Fruit fly (Drosophila melanogaster) whole organism, embryonic: ENCODE results near the gene GstD8.

ENCODE experiments used
- Asciz ChIP-seq: fragments of 200-800 bp; sonication (Bioruptor generic); optimal IDR thresholded peaks from 2 replicates; lab custom pipeline; 2017; ENCODE audit warnings: missing biosample characterization, mild to moderate bottlenecking, missing genetic modification characterization, missing genetic modification reagents
- Bgb ChIP-seq: fragments of 200-800 bp; sonication (Bioruptor generic); IDR thresholded peaks from 2 replicates; pipeline ENCODE4 v1.3.6; 2022; ENCODE audit warnings: missing biosample characterization, missing genetic modification characterization; ENCODE audit not compliant: partially characterized antibody
- C15 ChIP-seq: fragments of 200-800 bp; sonication (Bioruptor generic); IDR thresholded peaks from 3 replicates; pipeline ENCODE4 v1.3.6; 2022; ENCODE audit warnings: missing biosample characterization, missing genetic modification characterization
- CG1024 ChIP-seq: fragments of 200-800 bp; sonication (Bioruptor generic); IDR thresholded peaks from 2 replicates; pipeline ENCODE4 v1.3.6; 2022; ENCODE audit warnings: missing biosample characterization, missing genetic modification characterization
- CG11093 ChIP-seq: fragments of 200-800 bp; sonication (Bioruptor generic); IDR thresholded peaks from 3 replicates; pipeline ENCODE4 v1.3.6; 2022; ENCODE audit warnings: missing biosample characterization, missing genetic modification characterization
- CG11723 ChIP-seq: fragments of 200-800 bp; sonication (Bioruptor generic); optimal IDR thresholded peaks from 2 replicates; lab custom pipeline; 2017; ENCODE audit warnings: missing biosample characterization, mild to moderate bottlenecking, missing genetic modification characterization
- CG12219 ChIP-seq: fragments of 200-800 bp; sonication (Bioruptor generic); optimal IDR thresholded peaks from 3 replicates; lab custom pipeline; 2018; ENCODE audit warnings: missing biosample characterization, mild to moderate bottlenecking, missing genetic modification characterization
- CG12659 ChIP-seq: fragments of 200-800 bp; sonication (Bioruptor generic); optimal IDR thresholded peaks from 3 replicates; lab custom pipeline; 2017; ENCODE audit warnings: mild to moderate bottlenecking, missing biosample characterization, missing genetic modification reagents, missing genetic modification characterization
- CG13123 ChIP-seq: fragments of 200-800 bp; sonication (Bioruptor generic); optimal IDR thresholded peaks from 2 replicates; lab custom pipeline; 2016; ENCODE audit warnings: missing biosample characterization, missing genetic modification characterization
- CG13775 ChIP-seq: fragments of 200-800 bp; sonication (Bioruptor generic); optimal IDR thresholded peaks from 3 replicates; lab custom pipeline; 2017; ENCODE audit warnings: missing biosample characterization, mild to moderate bottlenecking, missing genetic modification characterization
- CG14050 ChIP-seq: fragments of 200-800 bp; sonication (Bioruptor generic); IDR thresholded peaks from 3 replicates; pipeline ENCODE4 v1.3.6; 2022; ENCODE audit warnings: missing biosample characterization, missing genetic modification characterization
- CG18262 ChIP-seq: fragments of 200-800 bp; optimal IDR thresholded peaks from 3 replicates; lab custom pipeline; 2019; ENCODE audit warnings: missing biosample characterization, mild to moderate bottlenecking, missing genetic modification characterization, moderate library complexity
- CG2712 ChIP-seq: fragments of 200-800 bp; optimal IDR thresholded peaks from 3 replicates; lab custom pipeline; 2019; ENCODE audit warnings: missing biosample characterization, mild to moderate bottlenecking, missing genetic modification characterization, moderate library complexity
- CG31224 ChIP-seq: fragments of 200-800 bp; sonication (Bioruptor generic); IDR thresholded peaks from 2 replicates; pipeline ENCODE4 v1.3.6; 2022; ENCODE audit warnings: missing biosample characterization, missing genetic modification characterization
- CG6683 ChIP-seq: fragments of 200-800 bp; sonication (Bioruptor generic); optimal IDR thresholded peaks from 2 replicates; lab custom pipeline; 2017; ENCODE audit warnings: missing biosample characterization, mild to moderate bottlenecking, missing genetic modification characterization, missing genetic modification reagents
- CG6791 ChIP-seq: fragments of 200-800 bp; sonication (Bioruptor generic); IDR thresholded peaks from 3 replicates; pipeline ENCODE4 v1.3.6; 2022; ENCODE audit warnings: missing biosample characterization, missing genetic modification characterization; ENCODE audit not compliant: partially characterized antibody
- CG6854 ChIP-seq: fragments of 200-800 bp; sonication (Bioruptor generic); optimal IDR thresholded peaks from 3 replicates; lab custom pipeline; 2017; ENCODE audit warnings: missing biosample characterization, mild to moderate bottlenecking, missing genetic modification characterization
- CG9609 ChIP-seq: fragments of 200-800 bp; sonication (Bioruptor generic); optimal IDR thresholded peaks from 3 replicates; lab custom pipeline; 2016; ENCODE audit warnings: missing biosample characterization, missing genetic modification characterization
- CG9932 ChIP-seq: fragments of 200-800 bp; sonication (Bioruptor generic); IDR thresholded peaks from 2 replicates; pipeline ENCODE4 v1.3.6; 2022; ENCODE audit warnings: missing biosample characterization, missing genetic modification characterization
- Camta ChIP-seq: fragments of 200-800 bp; sonication (Bioruptor generic); optimal IDR thresholded peaks from 2 replicates; lab custom pipeline; 2016; ENCODE audit warnings: missing biosample characterization, missing genetic modification characterization
- CkIIα-i1 ChIP-seq: fragments of 200-800 bp; sonication (Bioruptor generic); IDR thresholded peaks from 2 replicates; pipeline ENCODE4 v1.3.6; 2022; ENCODE audit warnings: missing biosample characterization, missing genetic modification characterization
- Eip74EF ChIP-seq, 2 experiments: fragments of 200-800 bp in 1 of 2; fragments of >200 bp in 1 of 2; sonication (Bioruptor generic) in 1 of 2; optimal IDR thresholded peaks; 2 replicates each; lab custom pipeline; 2017 to 2019; ENCODE audit warnings: missing biosample characterization in 2 of 2, missing genetic modification characterization in 2 of 2, mild to moderate bottlenecking in 1 of 2, moderate library complexity in 1 of 2
- Gsc ChIP-seq: fragments of 200-800 bp; sonication (Bioruptor generic); IDR thresholded peaks from 2 replicates; pipeline ENCODE4 v1.3.6; 2022; ENCODE audit warnings: missing biosample characterization, missing genetic modification characterization
- HLH3B ChIP-seq: fragments of 200-800 bp; sonication (Bioruptor generic); IDR thresholded peaks from 2 replicates; pipeline ENCODE4 v1.3.6; 2022; ENCODE audit warnings: missing biosample characterization, missing genetic modification characterization
- Hmr ChIP-seq: fragments of 200-800 bp; sonication (Bioruptor generic); optimal IDR thresholded peaks from 3 replicates; lab custom pipeline; 2017; ENCODE audit warnings: mild to moderate bottlenecking, missing biosample characterization, missing genetic modification reagents, missing genetic modification characterization
- Hmx ChIP-seq: fragments of 200-800 bp; sonication (Bioruptor generic); optimal IDR thresholded peaks from 2 replicates; lab custom pipeline; 2016; ENCODE audit warnings: missing biosample characterization, missing genetic modification characterization
- Hr51 ChIP-seq, 2 experiments: fragments of 200-800 bp; sonication (Bioruptor generic); optimal IDR thresholded peaks; 2 replicates in 1 of 2; 3 replicates in 1 of 2; lab custom pipeline; 2016 to 2018; ENCODE audit warnings: missing biosample characterization in 2 of 2, missing genetic modification characterization in 2 of 2, mild to moderate bottlenecking in 1 of 2, moderate library complexity in 1 of 2
- Med ChIP-seq: fragments of 200-800 bp; sonication (Bioruptor generic); peaks from one replicate; lab custom pipeline; 2016; ENCODE audit warnings: missing biosample characterization, missing genetic modification characterization, mild to moderate bottlenecking, inconsistent platforms, moderate library complexity
- Mes4 ChIP-seq: fragments of 200-800 bp; sonication (Bioruptor generic); optimal IDR thresholded peaks from 2 replicates; lab custom pipeline; 2016; ENCODE audit warnings: missing biosample characterization, missing genetic modification characterization
- NC2α ChIP-seq: fragments of 200-800 bp; sonication (Bioruptor generic); optimal IDR thresholded peaks from 2 replicates; lab custom pipeline; 2016; ENCODE audit warnings: missing biosample characterization, missing genetic modification characterization
- NC2β ChIP-seq: fragments of 200-800 bp; sonication (Bioruptor generic); optimal IDR thresholded peaks from 2 replicates; lab custom pipeline; 2016; ENCODE audit warnings: missing biosample characterization, missing genetic modification characterization
- Neu2 ChIP-seq: fragments of 200-800 bp; sonication (Bioruptor generic); optimal IDR thresholded peaks from 3 replicates; lab custom pipeline; 2016; ENCODE audit warnings: missing biosample characterization, missing genetic modification characterization, borderline replicate concordance
- Optix ChIP-seq: fragments of 200-800 bp; sonication (Bioruptor generic); IDR thresholded peaks from 3 replicates; pipeline ENCODE4 v1.3.6; 2022; ENCODE audit warnings: missing biosample characterization, missing genetic modification characterization
- Sox102F ChIP-seq: fragments of 200-800 bp; sonication (Bioruptor generic); optimal IDR thresholded peaks from 2 replicates; lab custom pipeline; 2018; ENCODE audit warnings: missing biosample characterization, mild to moderate bottlenecking, missing genetic modification characterization, moderate library complexity
- Sry-β ChIP-seq: fragments of 200-800 bp; sonication (Bioruptor generic); optimal IDR thresholded peaks from 2 replicates; lab custom pipeline; 2018; ENCODE audit warnings: missing biosample characterization, mild to moderate bottlenecking, missing genetic modification characterization, moderate library complexity
- Sry-δ ChIP-seq: fragments of 200-800 bp; sonication (Bioruptor generic); optimal IDR thresholded peaks from 2 replicates; lab custom pipeline; 2016; ENCODE audit warnings: missing biosample characterization, missing genetic modification characterization
- caup ChIP-seq: fragments of 200-800 bp; sonication (Bioruptor generic); optimal IDR thresholded peaks from 3 replicates; lab custom pipeline; 2017; ENCODE audit warnings: missing biosample characterization, mild to moderate bottlenecking, missing genetic modification characterization, moderate library complexity; ENCODE audit not compliant: severe bottlenecking
- cwo ChIP-seq: fragments of 200-800 bp; sonication (Bioruptor generic); optimal IDR thresholded peaks from 3 replicates; lab custom pipeline; 2017; ENCODE audit warnings: missing biosample characterization, missing genetic modification characterization, mild to moderate bottlenecking, moderate library complexity, missing genetic modification reagents
- her ChIP-seq: fragments of 200-800 bp; sonication (Bioruptor generic); optimal IDR thresholded peaks from 2 replicates; lab custom pipeline; 2016; ENCODE audit warnings: missing biosample characterization, missing genetic modification characterization
- lov ChIP-seq, 2 experiments: fragments of 200-800 bp in 1 of 2; fragments of >200 bp in 1 of 2; sonication (Bioruptor generic) in 1 of 2; IDR thresholded peaks in 1 of 2; optimal IDR thresholded peaks in 1 of 2; 2 replicates in 1 of 2; 3 replicates in 1 of 2; pipeline versions ENCODE4 v1.3.6 to Lab custom; 2017 to 2022; ENCODE audit warnings: missing biosample characterization in 1 of 2, missing genetic modification characterization in 1 of 2
- mam ChIP-seq: fragments of 200-800 bp; sonication (Bioruptor generic); optimal IDR thresholded peaks from 3 replicates; lab custom pipeline; 2016; ENCODE audit warnings: missing biosample characterization, missing genetic modification characterization
- sc ChIP-seq, 3 experiments: fragments of >200 bp in 2 of 3; fragments of 200-800 bp in 1 of 3; sonication (Bioruptor generic) in 1 of 3; optimal IDR thresholded peaks; 2 replicates in 2 of 3; 3 replicates in 1 of 3; lab custom pipeline; 2017; ENCODE audit warnings: mild to moderate bottlenecking in 1 of 3, missing biosample characterization in 1 of 3, missing genetic modification characterization in 1 of 3, missing genetic modification reagents in 1 of 3
- sim ChIP-seq: fragments of 200-800 bp; sonication (Bioruptor generic); IDR thresholded peaks from 2 replicates; pipeline ENCODE4 v1.3.6; 2022; ENCODE audit warnings: missing biosample characterization, missing genetic modification characterization
- usp ChIP-seq: fragments of >200 bp; optimal IDR thresholded peaks from 2 replicates; lab custom pipeline; 2017; ENCODE audit warnings: missing biosample characterization, missing genetic modification characterization
- vfl ChIP-seq: fragments of 200-800 bp; sonication (Bioruptor generic); optimal IDR thresholded peaks from 2 replicates; lab custom pipeline; 2016; ENCODE audit warnings: missing biosample characterization, missing genetic modification characterization
- z ChIP-seq: fragments of 200-800 bp; sonication (Bioruptor generic); IDR thresholded peaks from 3 replicates; pipeline ENCODE4 v1.3.6; 2022; ENCODE audit warnings: missing biosample characterization, missing genetic modification characterization
- zf30C ChIP-seq: fragments of 200-800 bp; sonication (Bioruptor generic); optimal IDR thresholded peaks from 3 replicates; lab custom pipeline; 2018; ENCODE audit warnings: missing biosample characterization, mild to moderate bottlenecking, missing genetic modification characterization
- zfh2 ChIP-seq: fragments of 200-800 bp; sonication (Bioruptor generic); optimal IDR thresholded peaks from 2 replicates; lab custom pipeline; 2016; ENCODE audit warnings: missing biosample characterization, missing genetic modification characterization

Gene GstD8

DNA sequence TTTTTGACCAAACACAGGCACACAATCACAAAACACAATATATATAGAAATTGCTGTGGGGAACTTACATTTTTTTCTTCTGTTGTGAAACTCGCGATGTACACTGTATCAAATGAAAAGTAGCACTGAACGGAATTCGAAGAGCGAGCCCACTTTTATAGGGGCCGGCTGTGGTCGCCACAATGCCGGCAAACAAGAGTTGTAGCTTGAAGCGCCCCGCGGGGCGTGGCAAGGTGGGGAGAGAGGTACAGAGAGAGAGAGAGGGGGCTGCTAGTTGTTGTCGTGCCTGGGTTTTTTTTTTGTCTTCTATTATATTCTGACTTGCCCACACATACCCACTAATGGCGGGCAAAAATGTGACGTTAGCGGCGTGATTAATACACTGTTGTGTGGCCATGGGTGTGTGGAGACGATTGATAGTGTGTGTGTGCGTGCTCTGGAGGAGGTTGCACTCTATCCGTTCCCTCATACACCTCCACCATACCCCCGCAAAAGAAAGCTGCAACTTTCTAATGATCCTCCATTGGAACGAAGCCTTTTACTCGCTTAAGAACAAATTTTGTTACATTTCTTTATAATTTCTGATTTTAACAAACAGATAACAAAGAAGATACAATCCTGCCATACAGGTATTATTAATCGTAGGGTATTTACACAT is 10.5 kb upstream of the GstD8 start, which contains the start of gene GstD1 (continued):
- peak; percentile 21 for TF ChIP-seq CG2712 (tag; lab: Kevin White, UChicago)
- no peak for TF ChIP-seq zf30C
- no peak for TF ChIP-seq HLH3B
- peak; percentile 51 for TF ChIP-seq CG9932 (GFP tag; lab: Robert Waterston, UW)
- peak in 1 of 2 experiments; percentile 41 for TF ChIP-seq Hr51 (GFP tag; optimal IDR thresholded peaks at IDR 0.05; lab: Kevin White, UChicago)
- peak; percentile 47 for TF ChIP-seq cwo
- TF ChIP-seq Optix (GFP tag; lab: Robert Waterston, UW) = no peak
- TF ChIP-seq usp (GFP tag; lab: Kevin White, UChicago) = no peak
- TF ChIP-seq her (GFP tag; lab: Kevin White, UChicago) = peak; percentile 39
- no peak for TF ChIP-seq CG12219 (GFP tag; lab: Kevin White, UChicago)
- no peak for TF ChIP-seq Neu2 (GFP tag; lab: Kevin White, UChicago)
- no peak for TF ChIP-seq CG9609
- peak; percentile 43 for TF ChIP-seq Hmr
- TF ChIP-seq CG11093 = no peak
- no peak for TF ChIP-seq Mes4 (GFP tag; lab: Kevin White, UChicago)
- TF ChIP-seq Sry-β (GFP tag; lab: Kevin White, UChicago) = no peak
- peak; percentile 34 for TF ChIP-seq mam (GFP tag; lab: Kevin White, UChicago)
- no peak for TF ChIP-seq CG14050
- no peak for TF ChIP-seq CG6683 (GFP tag; lab: Kevin White, UChicago)
- TF ChIP-seq Hmx = no peak
- no peak for TF ChIP-seq CG6854 (GFP tag; lab: Kevin White, UChicago)
- peak; percentile 50 for TF ChIP-seq NC2α (GFP tag; lab: Kevin White, UChicago)
- TF ChIP-seq CkIIα-i1 = no peak
- no peak for TF ChIP-seq Camta (GFP tag; lab: Kevin White, UChicago)
- TF ChIP-seq vfl (GFP tag; lab: Kevin White, UChicago) = no peak
- no peak for TF ChIP-seq sc (optimal IDR thresholded peaks at IDR 0.05; lab: Kevin White, UChicago)
- no peak for TF ChIP-seq sc (GFP tag; optimal IDR thresholded peaks at IDR 0.05; lab: Kevin White, UChicago)
- TF ChIP-seq lov (optimal IDR thresholded peaks at IDR 0.05; lab: Kevin White, UChicago) = no peak
- 0 out of 3 replicates have a peak, but pooled peaks have one; percentile 46 for TF ChIP-seq lov (GFP tag; IDR thresholded peaks at IDR 0.05; lab: Robert Waterston, UW)
- peak; percentile 38 for TF ChIP-seq NC2β (GFP tag; lab: Kevin White, UChicago)
- TF ChIP-seq CG1024 (GFP tag; lab: Robert Waterston, UW) = no peak
- TF ChIP-seq Asciz (GFP tag; lab: Kevin White, UChicago) = no peak
- no peak for TF ChIP-seq z (GFP tag; lab: Robert Waterston, UW)
- peak in 1 of 2 experiments; percentile 9 for TF ChIP-seq Eip74EF (GFP tag; optimal IDR thresholded peaks at IDR 0.05; lab: Kevin White, UChicago)
- TF ChIP-seq zfh2 = no peak
- TF ChIP-seq Gsc (GFP tag; lab: Robert Waterston, UW) = no peak
- no peak for TF ChIP-seq C15
- peak; percentile 9 for TF ChIP-seq CG13775 (GFP tag; lab: Kevin White, UChicago)
- peak; percentile 17; the same call in 1 of the 2 replicates for TF ChIP-seq CG31224
- peak; percentile 28 for TF ChIP-seq caup
- TF ChIP-seq CG6791 (GFP tag; lab: Robert Waterston, UW) = 0 out of 3 replicates have a peak, but pooled peaks have one; percentile 27
- peak; percentile 23 for TF ChIP-seq CG12659 (GFP tag; lab: Kevin White, UChicago)
- TF ChIP-seq sim = no peak
- TF ChIP-seq CG11723 (GFP tag; lab: Kevin White, UChicago) = no peak
- peak; percentile 29 for TF ChIP-seq Sox102F (GFP tag; lab: Kevin White, UChicago)
- TF ChIP-seq Sry-δ = no peak
- no peak for TF ChIP-seq CG13123 (GFP tag; lab: Kevin White, UChicago)
- TF ChIP-seq CG18262 (tag; lab: Kevin White, UChicago) = peak; percentile 21
- TF ChIP-seq Bgb = peak; percentile 63
- TF ChIP-seq Med (GFP tag; lab: Kevin White, UChicago) = peak; percentile 84
